Worm (Caenorhabditis elegans) whole organism, L1 larva: ENCODE data around the gene W02F12.8.

Experiments
- C04F5.9 ChIP-seq: sonication (generic microtip); optimal IDR thresholded peaks from 2 replicates; lab custom pipeline; 2016; ENCODE audit warnings: missing genetic modification characterization, missing compliant biosample characterization
- C16A3.4 ChIP-seq: fragments of 150-350 bp; optimal IDR thresholded peaks from 2 replicates; lab custom pipeline; 2014; ENCODE audit warnings: missing biosample characterization, missing genetic modification characterization
- F16B12.6 ChIP-seq: fragments of 150-350 bp; optimal IDR thresholded peaks from 2 replicates; lab custom pipeline; 2014; ENCODE audit warnings: missing biosample characterization, missing genetic modification characterization
- aha-1 ChIP-seq: fragments of 150-350 bp; optimal IDR thresholded peaks from 2 replicates; lab custom pipeline; 2014; ENCODE audit warnings: missing biosample characterization, missing genetic modification characterization
- ama-1 ChIP-seq: fragments of 150-350 bp; optimal IDR thresholded peaks from 2 replicates; lab custom pipeline; 2014
- blmp-1 ChIP-seq: fragments of 150-350 bp; optimal IDR thresholded peaks from 2 replicates; lab custom pipeline; 2014; ENCODE audit warnings: missing biosample characterization, missing genetic modification characterization
- ceh-63 ChIP-seq: fragments of 200-800 bp; sonication (Bioruptor generic); optimal IDR thresholded peaks from 2 replicates; lab custom pipeline; 2018; ENCODE audit warnings: mild to moderate bottlenecking, missing genetic modification characterization, missing compliant biosample characterization
- ceh-82 ChIP-seq, 3 experiments: fragments of 150-350 bp in 1 of 3; sonication (generic microtip) in 2 of 3; optimal IDR thresholded peaks; 2 replicates each; lab custom pipeline; 2014 to 2017; ENCODE audit warnings: missing biosample characterization in 3 of 3, missing genetic modification characterization in 3 of 3
- ceh-90 ChIP-seq: sonication (generic microtip); optimal IDR thresholded peaks from 2 replicates; lab custom pipeline; 2016; ENCODE audit warnings: missing genetic modification characterization, missing compliant biosample characterization
- dpl-1 ChIP-seq, 3 experiments: fragments of 150-350 bp in 2 of 3; sonication (generic microtip) in 1 of 3; optimal IDR thresholded peaks; 2 replicates each; lab custom pipeline; 2014 to 2017; ENCODE audit warnings: missing biosample characterization in 3 of 3, missing genetic modification characterization in 3 of 3, missing genetic modification reagents in 3 of 3
- dsc-1 ChIP-seq: sonication (generic microtip); optimal IDR thresholded peaks from 2 replicates; lab custom pipeline; 2016; ENCODE audit warnings: mild to moderate bottlenecking, missing genetic modification characterization, missing compliant biosample characterization
- efl-1 ChIP-seq, 4 experiments: fragments of 150-350 bp; optimal IDR thresholded peaks in 3 of 4; peaks in 1 of 4; 1 replicate in 1 of 4; 2 replicates in 3 of 4; lab custom pipeline; 2014; ENCODE audit warnings: missing biosample characterization in 2 of 4, missing genetic modification characterization in 2 of 4, missing genetic modification reagents in 2 of 4
- efl-3 ChIP-seq: fragments of 200-800 bp; sonication (Bioruptor generic); optimal IDR thresholded peaks from 2 replicates; lab custom pipeline; 2018; ENCODE audit warnings: mild to moderate bottlenecking, missing genetic modification characterization, missing compliant biosample characterization
- egl-13 ChIP-seq: sonication (generic microtip); optimal IDR thresholded peaks from 2 replicates; lab custom pipeline; 2016; ENCODE audit warnings: missing genotype, missing genetic modification reagents, missing genetic modification characterization, missing compliant biosample characterization
- egl-27 ChIP-seq, 2 experiments: fragments of 150-350 bp in 1 of 2; sonication (generic microtip); optimal IDR thresholded peaks; 3 replicates each; lab custom pipeline; 2017 to 2018; ENCODE audit warnings: missing biosample characterization in 2 of 2, missing genetic modification characterization in 2 of 2, missing genetic modification reagents in 2 of 2
- elt-2 ChIP-seq: sonication (generic microtip); optimal IDR thresholded peaks from 2 replicates; lab custom pipeline; 2016; ENCODE audit warnings: missing genetic modification characterization, mild to moderate bottlenecking, inconsistent platforms, missing compliant biosample characterization, missing genetic modification reagents
- elt-3 ChIP-seq, 6 experiments: fragments of 150-350 bp in 1 of 6; sonication (generic microtip); optimal IDR thresholded peaks; 2 replicates each; lab custom pipeline; 2017 to 2018; ENCODE audit warnings: missing biosample characterization in 6 of 6, missing genetic modification characterization in 6 of 6, inconsistent platforms in 1 of 6
- fkh-10 ChIP-seq: sonication (generic microtip); optimal IDR thresholded peaks from 2 replicates; lab custom pipeline; 2017; ENCODE audit warnings: missing biosample characterization, missing genetic modification reagents, missing genetic modification characterization
- fkh-4 ChIP-seq: sonication (generic microtip); optimal IDR thresholded peaks from 2 replicates; lab custom pipeline; 2016; ENCODE audit warnings: missing compliant biosample characterization, missing genetic modification characterization, borderline replicate concordance
- fkh-8 ChIP-seq: sonication (generic microtip); optimal IDR thresholded peaks from 2 replicates; lab custom pipeline; 2016; ENCODE audit warnings: mild to moderate bottlenecking, missing genetic modification characterization, missing compliant biosample characterization
- hlh-4 ChIP-seq: sonication (generic microtip); optimal IDR thresholded peaks from 2 replicates; lab custom pipeline; 2016; ENCODE audit warnings: mild to moderate bottlenecking, missing genetic modification characterization, missing compliant biosample characterization
- irx-1 ChIP-seq: sonication (generic microtip); optimal IDR thresholded peaks from 2 replicates; lab custom pipeline; 2016; ENCODE audit warnings: missing genetic modification characterization, missing compliant biosample characterization
- isw-1 ChIP-seq: fragments of 200-800 bp; sonication (Bioruptor generic); IDR thresholded peaks from 2 replicates; pipeline ENCODE4 v1.3.6; 2022; ENCODE audit warnings: missing genetic modification characterization, missing compliant biosample characterization
- lin-13 ChIP-seq: fragments of 150-350 bp; optimal IDR thresholded peaks from 2 replicates; lab custom pipeline; 2014; ENCODE audit warnings: missing biosample characterization, missing genetic modification reagents, missing genetic modification characterization
- lin-14 ChIP-seq: fragments of 200-800 bp; sonication (Bioruptor generic); optimal IDR thresholded peaks from 2 replicates; lab custom pipeline; 2018; ENCODE audit warnings: mild to moderate bottlenecking, missing genetic modification characterization, moderate library complexity, missing compliant biosample characterization
- lin-35 ChIP-seq, 2 experiments: fragments of 150-350 bp; optimal IDR thresholded peaks; 2 replicates each; lab custom pipeline; 2014; ENCODE audit warnings: missing biosample characterization in 2 of 2, missing genetic modification characterization in 2 of 2, missing genetic modification reagents in 2 of 2
- lin-39 ChIP-seq: fragments of 150-350 bp; optimal IDR thresholded peaks from 2 replicates; lab custom pipeline; 2014; ENCODE audit warnings: missing biosample characterization, missing genetic modification reagents, missing genetic modification characterization
- mdl-1 ChIP-seq, 2 experiments: fragments of 150-350 bp; optimal IDR thresholded peaks; 2 replicates each; lab custom pipeline; 2014 to 2017; ENCODE audit warnings: missing biosample characterization in 2 of 2, missing genetic modification characterization in 2 of 2, inconsistent platforms in 1 of 2
- mep-1 ChIP-seq: fragments of 150-350 bp; optimal IDR thresholded peaks from 2 replicates; lab custom pipeline; 2014; ENCODE audit warnings: missing biosample characterization, missing genetic modification characterization
- nhr-11 ChIP-seq: fragments of 150-350 bp; optimal IDR thresholded peaks from 2 replicates; lab custom pipeline; 2014; ENCODE audit warnings: missing biosample characterization, missing genetic modification characterization
- nhr-19 ChIP-seq: fragments of 200-800 bp; sonication (Bioruptor generic); conservative IDR thresholded peaks from 2 replicates; pipeline ENCODE4 v1.3.6; 2022; ENCODE audit warnings: missing genetic modification characterization, missing compliant biosample characterization
- nhr-20 ChIP-seq: sonication (generic microtip); optimal IDR thresholded peaks from 2 replicates; lab custom pipeline; 2016; ENCODE audit warnings: mild to moderate bottlenecking, missing genetic modification characterization, missing compliant biosample characterization
- nhr-71 ChIP-seq: sonication (generic microtip); optimal IDR thresholded peaks from 2 replicates; lab custom pipeline; 2016; ENCODE audit warnings: mild to moderate bottlenecking, missing genetic modification characterization, moderate library complexity, missing compliant biosample characterization
- nhr-77 ChIP-seq: fragments of 150-350 bp; optimal IDR thresholded peaks from 2 replicates; lab custom pipeline; 2014; ENCODE audit warnings: missing biosample characterization, missing genetic modification characterization
- pag-3 ChIP-seq: sonication (generic microtip); optimal IDR thresholded peaks from 2 replicates; lab custom pipeline; 2017; ENCODE audit warnings: missing genetic modification characterization, mild to moderate bottlenecking, missing compliant biosample characterization, antibody characterized with exemption, borderline replicate concordance; ENCODE audit not compliant: insufficient read depth
- sox-4 ChIP-seq: sonication (generic microtip); optimal IDR thresholded peaks from 2 replicates; lab custom pipeline; 2016; ENCODE audit warnings: missing genetic modification characterization, missing compliant biosample characterization
- sptf-1 ChIP-seq: fragments of 150-350 bp; optimal IDR thresholded peaks from 2 replicates; lab custom pipeline; 2014; ENCODE audit warnings: missing biosample characterization, missing genetic modification characterization
- sup-37 ChIP-seq: fragments of 200-800 bp; sonication (Bioruptor generic); optimal IDR thresholded peaks from 2 replicates; lab custom pipeline; 2018; ENCODE audit warnings: mild to moderate bottlenecking, missing genetic modification characterization, missing compliant biosample characterization
- swsn-7 ChIP-seq: sonication (generic microtip); optimal IDR thresholded peaks from 2 replicates; lab custom pipeline; 2016; ENCODE audit warnings: missing genetic modification characterization, missing compliant biosample characterization
- tlp-1 ChIP-seq: fragments of 150-350 bp; optimal IDR thresholded peaks from 2 replicates; lab custom pipeline; 2014; ENCODE audit warnings: missing biosample characterization, missing genetic modification characterization
- vab-15 ChIP-seq: sonication (generic microtip); optimal IDR thresholded peaks from 2 replicates; lab custom pipeline; 2017; ENCODE audit warnings: missing genotype, mild to moderate bottlenecking, missing genetic modification characterization, missing compliant biosample characterization
- xbp-1 ChIP-seq: sonication (generic microtip); optimal IDR thresholded peaks from 2 replicates; lab custom pipeline; 2016; ENCODE audit warnings: missing genetic modification characterization, missing compliant biosample characterization
- zip-4 ChIP-seq: fragments of 200-800 bp; sonication (Bioruptor generic); optimal IDR thresholded peaks from 2 replicates; lab custom pipeline; 2018; ENCODE audit warnings: mild to moderate bottlenecking, missing genetic modification characterization, moderate library complexity, missing compliant biosample characterization
- ztf-11 ChIP-seq, 2 experiments: sonication (generic microtip); optimal IDR thresholded peaks; 2 replicates each; lab custom pipeline; 2016 to 2017; ENCODE audit warnings: missing genetic modification characterization in 2 of 2, missing biosample characterization in 1 of 2, missing compliant biosample characterization in 1 of 2

W02F12.8 gene

DNA sequence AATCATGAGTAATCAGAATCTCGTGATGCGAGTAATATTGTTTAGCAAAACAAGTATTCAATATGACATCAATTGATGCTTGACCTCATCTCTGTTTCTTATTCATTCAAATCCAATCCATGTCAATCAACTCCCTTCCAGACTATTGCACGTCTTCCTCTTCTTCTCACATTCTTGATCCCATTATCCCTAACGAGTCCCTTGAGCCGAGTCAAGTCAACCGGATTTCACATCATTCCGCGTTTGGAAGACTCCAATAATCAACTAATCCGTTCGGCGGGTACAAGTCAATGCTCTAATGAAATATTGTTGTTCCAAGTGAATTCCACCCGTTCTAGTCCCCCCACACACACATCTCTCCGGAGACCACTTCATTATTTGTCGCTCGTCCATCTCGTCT, 31.7 kb upstream of the W02F12.8 start:
- TF ChIP-seq egl-13 (tag; lab: Kevin White, UChicago) (peak; percentile 15), lin-39 (tag; lab: Kevin White, UChicago) (no peak), hlh-4 (tag; lab: Kevin White, UChicago) (no peak), egl-27 (tag; optimal IDR thresholded peaks at IDR 0.05; lab: Kevin White, UChicago) (no peak), blmp-1 (tag; lab: Kevin White, UChicago) (no peak), elt-2 (no peak), lin-35 (GFP tag; optimal IDR thresholded peaks at IDR 0.05; lab: Kevin White, UChicago) (no peak), ceh-82 (tag; optimal IDR thresholded peaks at IDR 0.05; lab: Kevin White, UChicago) (no peak), dpl-1 (GFP tag; optimal IDR thresholded peaks at IDR 0.05; lab: Kevin White, UChicago) (no peak), vab-15 (tag; lab: Kevin White, UChicago) (no peak), mdl-1 (tag; optimal IDR thresholded peaks at IDR 0.05; lab: Kevin White, UChicago) (no peak), ceh-90 (no peak), pag-3 (tag; lab: Kevin White, UChicago) (no peak), nhr-11 (tag; lab: Kevin White, UChicago) (no peak), efl-3 (no peak), efl-1 (optimal IDR thresholded peaks at IDR 0.05; lab: Kevin White, UChicago) (no peak), efl-1 (GFP tag; optimal IDR thresholded peaks at IDR 0.05 in 1 of 2; lab: Kevin White, UChicago) (peak in 1 of 2 experiments; percentile 59), C16A3.4 (tag; lab: Kevin White, UChicago) (no peak), elt-3 (tag; optimal IDR thresholded peaks at IDR 0.05; lab: Kevin White, UChicago) (no peak), fkh-10 (GFP tag; lab: Kevin White, UChicago) (no peak), fkh-8 (tag; lab: Kevin White, UChicago) (peak; percentile 4), C04F5.9 (tag; lab: Kevin White, UChicago) (no peak), nhr-71 (tag; lab: Kevin White, UChicago) (no peak), swsn-7 (tag; lab: Kevin White, UChicago) (no peak), irx-1 (tag; lab: Kevin White, UChicago) (no peak), xbp-1 (tag; lab: Kevin White, UChicago) (no peak), ztf-11 (tag; optimal IDR thresholded peaks at IDR 0.05; lab: Kevin White, UChicago) (no peak), nhr-20 (no peak), F16B12.6 (no peak), ama-1 (no peak), sptf-1 (tag; lab: Kevin White, UChicago) (no peak), zip-4 (no peak), nhr-77 (tag; lab: Kevin White, UChicago) (no peak), nhr-19 (GFP tag; lab: Robert Waterston, UW) (no peak), aha-1 (tag; lab: Kevin White, UChicago) (no peak), fkh-4 (tag; lab: Kevin White, UChicago) (no peak), dsc-1 (tag; lab: Kevin White, UChicago) (peak; percentile 85), lin-13 (GFP tag; lab: Kevin White, UChicago) (no peak), mep-1 (no peak), sup-37 (GFP tag; lab: Kevin White, UChicago) (no peak), lin-14 (GFP tag; lab: Kevin White, UChicago) (peak; percentile 52), ceh-63 (no peak), isw-1 (no peak), sox-4 (tag; lab: Kevin White, UChicago) (no peak), tlp-1 (tag; lab: Kevin White, UChicago) (no peak)
